Fruit fly (Drosophila melanogaster) whole organism: ENCODE measurements around the gene pie.

Source experiments
- CG8478 ChIP-seq: fragments of >200 bp; optimal IDR thresholded peaks from 2 replicates; lab custom pipeline; 2018; ENCODE audit warnings: inconsistent platforms
- Dll ChIP-seq: fragments of >200 bp; optimal IDR thresholded peaks from 2 replicates; lab custom pipeline; 2017
- EcR ChIP-seq, 2 experiments: fragments of >200 bp; optimal IDR thresholded peaks; 2 replicates each; lab custom pipeline; 2017; ENCODE audit warnings: missing biosample characterization in 2 of 2, missing genetic modification characterization in 2 of 2, missing genetic modification reagents in 2 of 2
- usp ChIP-seq: fragments of >200 bp; optimal IDR thresholded peaks from 2 replicates; lab custom pipeline; 2017; ENCODE audit warnings: missing biosample characterization, missing genetic modification characterization, mixed read lengths

DNA sequence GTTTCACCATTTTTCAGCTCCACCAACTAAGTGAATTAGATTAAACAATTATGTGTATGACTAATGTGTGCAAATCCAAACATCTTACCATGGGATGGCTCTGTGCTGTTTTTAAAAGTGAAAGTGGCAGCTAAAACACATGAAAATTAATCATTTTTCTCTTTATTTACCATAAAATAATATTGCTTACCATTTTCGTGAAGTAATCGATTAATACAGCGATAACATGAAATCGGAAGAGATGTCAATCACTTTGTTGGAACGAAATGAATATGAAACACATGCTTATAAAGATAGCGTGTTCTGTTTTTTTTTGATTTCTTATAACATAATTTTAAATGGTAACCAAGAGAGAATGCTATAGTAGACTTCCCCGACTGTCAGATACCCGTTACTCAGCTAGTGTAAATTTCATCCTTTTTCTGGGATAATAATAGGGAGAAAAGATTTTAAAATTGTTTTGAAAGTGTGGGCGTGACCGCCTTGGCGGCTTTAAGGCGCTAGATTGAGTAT, 18.7 kb downstream of the pie start:
- no peak for TF ChIP-seq usp (GFP tag; lab: Kevin White, UChicago)
- no peak for TF ChIP-seq CG8478 (lab: Kevin White, UChicago)
- no peak for TF ChIP-seq Dll (lab: Kevin White, UChicago)
- no peak for TF ChIP-seq EcR (GFP tag; optimal IDR thresholded peaks at IDR 0.05; lab: Kevin White, UChicago)
